Worm (Caenorhabditis elegans) whole organism, L1 larva: ENCODE measurements around the gene F28H6.8.

Experiments
- C16A3.4 ChIP-seq: fragments of 150-350 bp; optimal IDR thresholded peaks from 2 replicates; lab custom pipeline; 2014; ENCODE audit warnings: missing biosample characterization, missing genetic modification characterization
- mef-2 ChIP-seq: fragments of 150-350 bp; optimal IDR thresholded peaks from 2 replicates; lab custom pipeline; 2014; ENCODE audit warnings: missing biosample characterization, missing genetic modification characterization

DNA sequence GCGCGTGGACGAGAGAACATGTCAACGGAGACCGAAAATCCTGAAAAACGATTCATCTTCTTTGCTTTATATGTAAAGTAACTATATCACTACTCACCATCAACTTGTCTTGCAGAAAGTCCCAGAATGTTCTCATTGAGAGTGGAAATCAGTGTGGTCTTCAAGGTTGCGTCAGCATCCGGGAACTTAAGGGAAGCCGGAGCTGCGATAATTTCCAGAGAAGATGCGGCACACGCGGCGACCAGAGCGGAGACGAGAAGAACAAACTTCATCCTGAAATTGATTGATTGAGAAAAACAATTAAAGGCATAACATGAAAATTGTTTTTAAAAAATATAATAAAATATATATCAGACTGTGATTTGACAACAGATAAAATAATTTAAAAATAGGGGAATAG is 30.1 kb upstream of the F28H6.8 start, which contains the start of gene vha-20:
- TF ChIP-seq mef-2 (tag; lab: Kevin White, UChicago) (no peak), C16A3.4 (tag; lab: Kevin White, UChicago) (no peak)
